Worm (Caenorhabditis elegans): ENCODE results near the gene E02H4.4.
A peak's percentile ranks its signal among the peaks of the same experiment; 100 is the strongest.

Gene E02H4.4

DNA sequence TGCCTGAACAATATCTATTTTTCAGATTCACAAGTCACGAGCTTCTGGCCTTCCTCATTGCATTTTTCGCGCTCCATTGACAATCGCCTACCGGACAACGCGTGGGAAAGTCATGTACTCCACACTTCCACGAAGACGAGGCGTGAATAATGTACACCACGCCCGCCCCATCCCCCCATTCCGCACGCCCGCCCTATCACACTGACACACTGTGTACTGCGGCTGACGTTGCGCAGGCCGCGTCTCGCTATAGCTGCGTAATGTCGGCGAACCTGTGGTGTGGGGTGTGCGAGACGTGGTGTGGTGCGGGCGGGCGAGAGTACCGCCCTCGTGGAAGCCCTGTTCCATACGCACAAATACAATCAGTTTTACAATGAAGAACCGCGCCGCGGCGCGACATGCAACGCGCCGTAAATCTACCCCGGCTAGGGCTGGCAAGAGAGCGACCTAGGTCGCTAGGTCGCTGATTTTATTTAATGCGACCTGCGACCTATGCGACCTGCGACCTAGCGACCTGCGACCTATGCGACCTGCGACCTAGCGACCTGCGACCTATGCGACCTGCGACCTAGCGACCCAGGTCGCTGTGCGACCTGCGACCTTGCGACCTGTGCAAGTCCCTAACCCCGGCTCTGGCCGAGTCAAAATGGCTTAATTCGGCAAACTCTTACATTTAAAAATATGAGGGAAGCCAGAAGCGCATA is 21.5 kb upstream of the E02H4.4 start:
- TF ChIP-seq sptf-1 (tag; optimal IDR thresholded peaks at IDR 0.05) (peak; percentile 27), ces-1 (GFP tag; optimal IDR thresholded peaks at IDR 0.05) (no peak), M03D4.4 (tag; optimal IDR thresholded peaks at IDR 0.05) (no peak), ham-2 (GFP tag; optimal IDR thresholded peaks at IDR 0.05) (no peak), ceh-83 (GFP tag; optimal IDR thresholded peaks at IDR 0.05) (no peak), elt-3 (tag; optimal IDR thresholded peaks at IDR 0.05) (no peak), bed-3 (GFP tag; optimal IDR thresholded peaks at IDR 0.05) (no peak)

- TF ChIP-seq ceh-39 (tag; optimal IDR thresholded peaks at IDR 0.05) (peak; percentile 95), nhr-2 (tag; optimal IDR thresholded peaks at IDR 0.05) (no peak), ham-2 (GFP tag; optimal IDR thresholded peaks at IDR 0.05) (peak; percentile 59), unc-120 (tag; optimal IDR thresholded peaks at IDR 0.05; ENCODE audit: poor library complexity, severe bottlenecking) (peak; percentile 16), ces-1 (GFP tag; optimal IDR thresholded peaks at IDR 0.05) (peak; percentile 68)
Measured at ce11 chrX:14238291-14238758, 19.4 kb upstream of the E02H4.4 start, which contains the start of gene K04C1.2. TSS of gene K04C1.2 (plus strand) at chrX:14238708.

- TF ChIP-seq M03D4.4 (tag; optimal IDR thresholded peaks at IDR 0.05) (no peak), tbx-8 (GFP tag; optimal IDR thresholded peaks at IDR 0.05) (no peak), blmp-1 (tag; optimal IDR thresholded peaks at IDR 0.05) (no peak), nhr-2 (tag; optimal IDR thresholded peaks at IDR 0.05) (no peak), elt-1 (tag; optimal IDR thresholded peaks at IDR 0.05; ENCODE audit: borderline replicate concordance, insufficient read depth) (no peak), nhr-28 (tag; optimal IDR thresholded peaks at IDR 0.05) (no peak), bed-3 (GFP tag; optimal IDR thresholded peaks at IDR 0.05) (no peak), zip-8 (tag; optimal IDR thresholded peaks at IDR 0.05) (no peak), lin-13 (tag; optimal IDR thresholded peaks at IDR 0.05) (no peak), ztf-11 (tag; optimal IDR thresholded peaks at IDR 0.05) (no peak)
Measured at ce11 chrX:14240205-14240604, 17.6 kb upstream of the E02H4.4 start.

DNA sequence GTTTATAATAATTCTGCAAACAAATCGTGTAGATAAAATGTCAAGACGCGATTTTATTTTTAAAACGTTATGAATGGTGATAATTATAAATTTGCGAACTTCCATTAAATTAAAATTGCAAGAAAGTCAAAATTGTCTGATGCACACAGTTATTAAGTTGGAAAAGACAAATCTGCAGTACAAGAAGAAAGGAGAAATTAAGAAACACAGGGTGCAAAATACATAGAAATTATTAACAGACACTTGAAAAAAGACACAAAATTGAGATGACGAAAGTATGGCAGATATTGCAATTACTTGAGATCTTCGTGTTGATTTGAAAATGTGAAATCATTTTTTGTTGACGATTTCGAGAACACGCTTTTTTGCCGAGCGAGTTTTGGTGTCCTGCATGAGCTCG is 16.2 kb upstream of the E02H4.4 start:
- TF ChIP-seq blmp-1 (tag; optimal IDR thresholded peaks at IDR 0.05) (no peak), unc-39 (tag; optimal IDR thresholded peaks at IDR 0.05) (no peak), cnd-1 (tag; optimal IDR thresholded peaks at IDR 0.05) (no peak), bed-3 (GFP tag; optimal IDR thresholded peaks at IDR 0.05) (no peak), lin-13 (tag; optimal IDR thresholded peaks at IDR 0.05) (no peak), snpc-4 (tag; optimal IDR thresholded peaks at IDR 0.05) (no peak), unc-120 (tag; optimal IDR thresholded peaks at IDR 0.05; ENCODE audit: poor library complexity, severe bottlenecking) (no peak), drap-1 (GFP tag; optimal IDR thresholded peaks at IDR 0.05) (no peak), ceh-39 (tag; optimal IDR thresholded peaks at IDR 0.05) (no peak), elt-3 (tag; optimal IDR thresholded peaks at IDR 0.05) (no peak), sptf-1 (tag; optimal IDR thresholded peaks at IDR 0.05) (no peak), elt-1 (tag; optimal IDR thresholded peaks at IDR 0.05; ENCODE audit: borderline replicate concordance, insufficient read depth) (no peak), unc-62 (GFP tag; optimal IDR thresholded peaks at IDR 0.05) (no peak), hlh-1 (tag; optimal IDR thresholded peaks at IDR 0.05) (no peak), pha-4 (tag; optimal IDR thresholded peaks at IDR 0.05) (no peak), lsy-2 (tag; optimal IDR thresholded peaks at IDR 0.05) (no peak), flh-1 (GFP tag; optimal IDR thresholded peaks at IDR 0.05) (no peak), mab-5 (tag; optimal IDR thresholded peaks at IDR 0.05) (no peak)

- TF ChIP-seq nhr-237 (tag; optimal IDR thresholded peaks at IDR 0.05) (no peak), ceh-39 (tag; optimal IDR thresholded peaks at IDR 0.05) (peak; percentile 36), ces-1 (GFP tag; optimal IDR thresholded peaks at IDR 0.05) (peak; percentile 12), zip-8 (tag; optimal IDR thresholded peaks at IDR 0.05) (peak; percentile 7), cnd-1 (tag; optimal IDR thresholded peaks at IDR 0.05) (peak; percentile 37)
Measured at ce11 chrX:14243345-14243961, 14.3 kb upstream of the E02H4.4 start, which contains the start of gene K04C1.3. TSS of gene K04C1.3 (minus strand) at chrX:14243395.

ce11 chrX:14244493-14244892 is 13.3 kb upstream of the E02H4.4 start:
- no peak for TF ChIP-seq ces-1 (GFP tag; optimal IDR thresholded peaks at IDR 0.05)
- TF ChIP-seq ceh-39 (tag; optimal IDR thresholded peaks at IDR 0.05), result peak; percentile 9

Data from whole organism, mixed stage, embryonic.